Worm (Caenorhabditis elegans) whole organism, early embryonic: ENCODE results near the gene col-110.

Experiments
- B0310.2 ChIP-seq: sonication (generic microtip); optimal IDR thresholded peaks from 2 replicates; lab custom pipeline; 2016; ENCODE audit warnings: mild to moderate bottlenecking, missing genetic modification characterization, missing compliant biosample characterization
- F13C5.2 ChIP-seq: sonication (generic microtip); optimal IDR thresholded peaks from 2 replicates; lab custom pipeline; 2017; ENCODE audit warnings: mild to moderate bottlenecking, missing genetic modification characterization, inconsistent platforms, missing compliant biosample characterization
- aly-1 ChIP-seq: sonication (generic microtip); optimal IDR thresholded peaks from 2 replicates; lab custom pipeline; 2016; ENCODE audit warnings: missing genetic modification characterization, missing compliant biosample characterization
- ama-1 ChIP-seq: fragments of 150-350 bp; optimal IDR thresholded peaks from 2 replicates; lab custom pipeline; 2014
- ceh-13 ChIP-seq: fragments of 200-800 bp; sonication (Bioruptor generic); optimal IDR thresholded peaks from 2 replicates; lab custom pipeline; 2018; ENCODE audit warnings: mild to moderate bottlenecking, missing genetic modification characterization, missing compliant biosample characterization
- ceh-36 ChIP-seq: sonication (generic microtip); optimal IDR thresholded peaks from 2 replicates; lab custom pipeline; 2016; ENCODE audit warnings: missing genetic modification characterization, inconsistent platforms, missing compliant biosample characterization
- ets-7 ChIP-seq: sonication (generic microtip); optimal IDR thresholded peaks from 2 replicates; lab custom pipeline; 2016; ENCODE audit warnings: missing genotype, missing genetic modification characterization, missing compliant biosample characterization
- flt-1 ChIP-seq: fragments of 200-800 bp; sonication (Bioruptor generic); IDR thresholded peaks from 2 replicates; pipeline ENCODE4 v1.3.6; 2022; ENCODE audit warnings: missing genetic modification characterization, missing compliant biosample characterization
- hmbx-1 ChIP-seq: sonication (generic microtip); optimal IDR thresholded peaks from 2 replicates; lab custom pipeline; 2016; ENCODE audit warnings: mild to moderate bottlenecking, missing genetic modification characterization, missing compliant biosample characterization
- hmg-4 ChIP-seq: fragments of 200-800 bp; sonication (Bioruptor generic); optimal IDR thresholded peaks from 2 replicates; lab custom pipeline; 2018; ENCODE audit warnings: mild to moderate bottlenecking, missing genetic modification characterization, missing compliant biosample characterization
- hnd-1 ChIP-seq: sonication (generic microtip); optimal IDR thresholded peaks from 2 replicates; lab custom pipeline; 2016; ENCODE audit warnings: missing genetic modification characterization, missing compliant biosample characterization
- pes-1 ChIP-seq: fragments of 200-800 bp; sonication (Bioruptor generic); IDR thresholded peaks from 2 replicates; pipeline ENCODE4 v1.3.6; 2022; ENCODE audit warnings: missing genetic modification reagents, missing genetic modification characterization, missing compliant biosample characterization
- scrt-1 ChIP-seq: fragments of 200-800 bp; sonication (Bioruptor generic); IDR thresholded peaks from 2 replicates; pipeline ENCODE4 v1.3.6; 2022; ENCODE audit warnings: missing genetic modification characterization, missing compliant biosample characterization
- sea-1 ChIP-seq: fragments of 200-800 bp; sonication (Bioruptor generic); conservative IDR thresholded peaks from 2 replicates; pipeline ENCODE4 v1.3.6; 2022; ENCODE audit warnings: missing genetic modification characterization, missing compliant biosample characterization
- tbx-11 ChIP-seq: fragments of 200-800 bp; sonication (Bioruptor generic); IDR thresholded peaks from 2 replicates; pipeline ENCODE4 v1.3.6; 2022; ENCODE audit warnings: missing genetic modification characterization, missing compliant biosample characterization
- tbx-37 ChIP-seq: fragments of 200-800 bp; sonication (Bioruptor generic); conservative IDR thresholded peaks from 2 replicates; pipeline ENCODE4 v1.3.6; 2022; ENCODE audit warnings: missing genetic modification reagents, missing genetic modification characterization, missing compliant biosample characterization
- tra-4 ChIP-seq: sonication (generic microtip); optimal IDR thresholded peaks from 2 replicates; lab custom pipeline; 2017; ENCODE audit warnings: missing genetic modification characterization, missing compliant biosample characterization

col-110 gene

DNA sequence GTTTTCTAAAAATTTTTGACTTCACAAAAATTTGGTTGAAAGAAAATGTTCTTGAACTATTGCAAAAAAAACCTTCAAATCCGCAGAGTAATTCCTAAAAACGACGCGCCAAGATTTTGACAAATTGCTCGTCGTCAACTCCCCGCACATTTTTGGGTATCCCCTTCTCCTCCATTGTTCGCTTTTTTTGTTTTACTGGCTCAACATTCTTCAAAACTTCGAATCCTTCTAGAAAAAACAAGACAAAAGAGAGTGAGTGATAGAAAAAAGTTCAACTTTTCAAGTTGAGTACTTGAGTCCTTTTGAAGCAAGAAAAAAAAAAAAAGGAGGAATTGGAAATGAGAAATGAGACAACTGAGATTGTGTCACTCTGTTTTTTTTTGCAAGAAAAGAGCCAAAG, 32.6 kb downstream of the col-110 start:
- TF ChIP-seq ceh-36 (tag; lab: Kevin White, UChicago), result no peak
- no peak for TF ChIP-seq pes-1 (GFP tag; lab: Robert Waterston, UW)
- TF ChIP-seq ama-1 (lab: Kevin White, UChicago), result no peak

- TF ChIP-seq tbx-11 (GFP tag; lab: Robert Waterston, UW), result no peak
- TF ChIP-seq F13C5.2 (tag; lab: Kevin White, UChicago), result no peak
- no peak for TF ChIP-seq aly-1
- TF ChIP-seq hmg-4, result no peak
- no peak for TF ChIP-seq flt-1 (GFP tag; lab: Robert Waterston, UW)
- TF ChIP-seq hnd-1 (tag; lab: Kevin White, UChicago), result no peak
- no peak for TF ChIP-seq tbx-37 (GFP tag; lab: Robert Waterston, UW)
- no peak for TF ChIP-seq sea-1
Observed at ce11 chrIV:4574051-4574450, 35.4 kb downstream of the col-110 start.

DNA sequence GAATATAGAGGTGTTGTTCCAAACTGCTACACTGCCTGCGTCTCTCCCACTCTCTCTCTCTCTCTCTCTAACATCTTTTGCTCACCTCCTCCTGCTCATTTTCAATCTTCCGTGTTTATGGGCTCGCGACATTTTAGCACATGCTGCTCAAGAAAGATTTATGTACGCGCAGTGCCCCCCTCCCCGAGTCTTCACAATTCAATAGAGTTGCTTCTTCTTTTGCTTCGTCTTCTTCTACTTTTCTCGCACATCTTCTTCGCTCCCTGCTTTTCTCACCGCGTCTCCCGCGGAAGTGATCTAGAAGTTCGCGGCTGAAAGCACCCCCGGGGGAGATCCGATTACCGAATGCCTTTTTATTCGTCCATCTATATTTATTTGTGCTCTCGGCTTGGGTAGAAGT, 38.9 kb downstream of the col-110 start:
- TF ChIP-seq flt-1 (GFP tag; lab: Robert Waterston, UW) (no peak), tbx-37 (GFP tag; lab: Robert Waterston, UW) (no peak), F13C5.2 (tag; lab: Kevin White, UChicago) (no peak), ets-7 (no peak)

DNA sequence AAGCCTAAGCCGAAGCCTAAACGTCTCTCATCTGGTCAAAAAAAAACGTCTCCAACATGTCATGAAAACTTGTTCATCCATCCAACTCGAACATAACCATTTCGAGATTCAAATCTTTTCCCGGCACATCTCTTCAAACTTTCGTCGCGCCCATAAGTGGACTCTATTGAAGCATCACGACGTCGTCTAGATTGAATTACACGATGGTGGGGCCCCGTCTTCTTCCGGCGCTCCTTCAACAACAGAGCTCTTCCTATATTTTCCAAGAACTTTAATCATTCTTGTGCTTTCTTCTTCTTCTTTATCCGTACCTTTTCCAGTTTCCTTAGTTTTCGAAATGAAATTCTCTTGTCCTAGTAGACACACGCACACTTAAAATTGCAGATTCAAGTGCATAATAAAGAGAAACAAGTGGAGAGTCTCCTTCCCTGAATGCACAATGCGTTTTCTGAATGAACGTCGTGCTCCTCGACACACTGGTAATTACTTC, 41.0 kb downstream of the col-110 start, which contains the start of gene F28E10.1:
Gene F28E10.1, plus strand, starts transcription at position 440 of the 490 bp plus-strand sequence.
- TF ChIP-seq hnd-1 (tag; lab: Kevin White, UChicago), result no peak
- no peak for TF ChIP-seq hmbx-1 (tag; lab: Kevin White, UChicago)
- TF ChIP-seq ets-7, result no peak
- no peak for TF ChIP-seq tbx-37 (GFP tag; lab: Robert Waterston, UW)
- TF ChIP-seq aly-1, result no peak
- no peak for TF ChIP-seq flt-1 (GFP tag; lab: Robert Waterston, UW)
- TF ChIP-seq pes-1 (GFP tag; lab: Robert Waterston, UW), result no peak
- no peak for TF ChIP-seq ceh-13 (GFP tag; lab: Kevin White, UChicago)
- no peak for TF ChIP-seq B0310.2 (tag; lab: Kevin White, UChicago)
- no peak for TF ChIP-seq scrt-1 (GFP tag; lab: Robert Waterston, UW)
- TF ChIP-seq sea-1, result no peak
- no peak for TF ChIP-seq tra-4 (tag; lab: Kevin White, UChicago)
- TF ChIP-seq ama-1 (lab: Kevin White, UChicago), result no peak

- no peak for TF ChIP-seq ceh-13 (GFP tag; lab: Kevin White, UChicago)
- TF ChIP-seq scrt-1 (GFP tag; lab: Robert Waterston, UW), result no peak
- no peak for TF ChIP-seq hnd-1 (tag; lab: Kevin White, UChicago)
- no peak for TF ChIP-seq tbx-37 (GFP tag; lab: Robert Waterston, UW)
- no peak for TF ChIP-seq ceh-36 (tag; lab: Kevin White, UChicago)
Observed at ce11 chrIV:4567343-4567742, 42.1 kb downstream of the col-110 start, which contains the start of gene F28E10.4. Gene F28E10.4 (minus strand): TSS chrIV:4567443.

DNA sequence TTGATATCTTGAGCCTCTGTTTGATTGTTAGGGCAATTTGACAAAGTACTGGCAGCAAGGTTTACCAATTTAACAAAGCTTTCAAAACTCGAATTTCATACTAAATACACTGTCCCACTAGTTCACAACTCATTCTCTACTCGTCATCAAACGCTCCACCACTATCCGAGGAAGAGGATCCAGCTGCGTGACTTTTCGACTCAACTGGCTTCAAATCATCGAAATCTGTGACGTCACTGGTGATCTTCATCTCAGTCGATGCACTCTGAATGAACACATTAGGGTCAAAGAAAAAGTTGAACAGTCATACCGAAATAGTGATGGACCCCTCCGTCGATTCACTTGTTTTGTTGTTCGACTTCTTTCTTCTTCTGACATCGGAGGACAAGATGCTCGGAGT, 43.6 kb downstream of the col-110 start:
- TF ChIP-seq scrt-1 (GFP tag; lab: Robert Waterston, UW) (no peak), tra-4 (tag; lab: Kevin White, UChicago) (no peak), hmg-4 (no peak), flt-1 (GFP tag; lab: Robert Waterston, UW) (no peak), F13C5.2 (tag; lab: Kevin White, UChicago) (no peak), ama-1 (lab: Kevin White, UChicago) (no peak), aly-1 (no peak), ceh-36 (tag; lab: Kevin White, UChicago) (no peak), ceh-13 (GFP tag; lab: Kevin White, UChicago) (no peak), pes-1 (GFP tag; lab: Robert Waterston, UW) (no peak), tbx-37 (GFP tag; lab: Robert Waterston, UW) (no peak), tbx-11 (GFP tag; lab: Robert Waterston, UW) (no peak), B0310.2 (tag; lab: Kevin White, UChicago) (no peak), hmbx-1 (tag; lab: Kevin White, UChicago) (no peak), sea-1 (no peak), ets-7 (no peak), hnd-1 (tag; lab: Kevin White, UChicago) (no peak)

ce11 chrIV:4564541-4564940, 44.9 kb downstream of the col-110 start:
- no peak for TF ChIP-seq ceh-36 (tag; lab: Kevin White, UChicago)
- TF ChIP-seq tra-4 (tag; lab: Kevin White, UChicago), result no peak
- no peak for TF ChIP-seq hnd-1 (tag; lab: Kevin White, UChicago)
- no peak for TF ChIP-seq ets-7
- no peak for TF ChIP-seq F13C5.2 (tag; lab: Kevin White, UChicago)

DNA sequence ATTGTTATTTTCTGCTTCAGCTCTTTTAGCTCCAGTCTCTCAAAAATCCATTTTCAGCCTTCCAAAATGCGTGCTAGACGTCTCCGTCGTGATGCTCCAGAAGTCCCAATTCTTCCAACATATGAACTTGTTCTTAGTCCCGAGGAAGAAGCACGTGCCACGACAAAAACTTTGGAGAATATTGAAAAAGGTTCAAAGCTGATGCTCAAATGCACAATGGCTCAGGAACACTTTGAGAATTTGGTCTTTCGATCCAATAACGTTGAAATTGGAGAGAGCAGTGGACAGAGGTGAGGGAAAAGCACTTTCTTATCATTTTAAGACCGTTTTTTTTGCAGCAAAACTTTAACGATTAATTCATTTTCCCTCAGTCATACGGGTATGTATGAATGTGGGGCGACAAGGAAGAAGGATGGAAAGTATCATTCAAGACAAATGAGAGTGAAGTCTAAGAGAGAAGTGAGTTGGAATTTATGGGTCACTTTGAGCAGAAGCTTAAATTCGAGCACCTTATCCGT, 46.8 kb downstream of the col-110 start, which contains the start of gene igeg-1:
Gene igeg-1, plus strand, starts transcription at position 51 of the 518 bp plus-strand sequence.
- TF ChIP-seq B0310.2 (tag; lab: Kevin White, UChicago) (no peak), hnd-1 (tag; lab: Kevin White, UChicago) (no peak), pes-1 (GFP tag; lab: Robert Waterston, UW) (no peak), flt-1 (GFP tag; lab: Robert Waterston, UW) (no peak), ama-1 (lab: Kevin White, UChicago) (no peak), ets-7 (no peak), ceh-13 (GFP tag; lab: Kevin White, UChicago) (no peak), tra-4 (tag; lab: Kevin White, UChicago) (no peak), aly-1 (no peak), tbx-37 (GFP tag; lab: Robert Waterston, UW) (no peak), F13C5.2 (tag; lab: Kevin White, UChicago) (no peak), hmg-4 (no peak), hmbx-1 (tag; lab: Kevin White, UChicago) (no peak), ceh-36 (tag; lab: Kevin White, UChicago) (no peak), sea-1 (no peak), tbx-11 (GFP tag; lab: Robert Waterston, UW) (no peak)
